Worm (Caenorhabditis elegans) whole organism, early embryonic: ENCODE results near the gene C41H7.9.
"Not testable (repeated sequence)": the region's sequence is repeated elsewhere in the genome, so short reads cannot be mapped to it uniquely, and the experiment has no call there.

Source experiments
- B0310.2 ChIP-seq: sonication (generic microtip); optimal IDR thresholded peaks from 2 replicates; lab custom pipeline; 2016; ENCODE audit warnings: mild to moderate bottlenecking, missing genetic modification characterization, missing compliant biosample characterization
- F13C5.2 ChIP-seq: sonication (generic microtip); optimal IDR thresholded peaks from 2 replicates; lab custom pipeline; 2017; ENCODE audit warnings: mild to moderate bottlenecking, missing genetic modification characterization, inconsistent platforms, missing compliant biosample characterization
- ama-1 ChIP-seq: fragments of 150-350 bp; optimal IDR thresholded peaks from 2 replicates; lab custom pipeline; 2014
- ceh-13 ChIP-seq: fragments of 200-800 bp; sonication (Bioruptor generic); optimal IDR thresholded peaks from 2 replicates; lab custom pipeline; 2018; ENCODE audit warnings: mild to moderate bottlenecking, missing genetic modification characterization, missing compliant biosample characterization
- flt-1 ChIP-seq: fragments of 200-800 bp; sonication (Bioruptor generic); IDR thresholded peaks from 2 replicates; pipeline ENCODE4 v1.3.6; 2022; ENCODE audit warnings: missing genetic modification characterization, missing compliant biosample characterization
- hmbx-1 ChIP-seq: sonication (generic microtip); optimal IDR thresholded peaks from 2 replicates; lab custom pipeline; 2016; ENCODE audit warnings: mild to moderate bottlenecking, missing genetic modification characterization, missing compliant biosample characterization
- pes-1 ChIP-seq: fragments of 200-800 bp; sonication (Bioruptor generic); IDR thresholded peaks from 2 replicates; pipeline ENCODE4 v1.3.6; 2022; ENCODE audit warnings: missing genetic modification reagents, missing genetic modification characterization, missing compliant biosample characterization
- tbx-11 ChIP-seq: fragments of 200-800 bp; sonication (Bioruptor generic); IDR thresholded peaks from 2 replicates; pipeline ENCODE4 v1.3.6; 2022; ENCODE audit warnings: missing genetic modification characterization, missing compliant biosample characterization

DNA sequence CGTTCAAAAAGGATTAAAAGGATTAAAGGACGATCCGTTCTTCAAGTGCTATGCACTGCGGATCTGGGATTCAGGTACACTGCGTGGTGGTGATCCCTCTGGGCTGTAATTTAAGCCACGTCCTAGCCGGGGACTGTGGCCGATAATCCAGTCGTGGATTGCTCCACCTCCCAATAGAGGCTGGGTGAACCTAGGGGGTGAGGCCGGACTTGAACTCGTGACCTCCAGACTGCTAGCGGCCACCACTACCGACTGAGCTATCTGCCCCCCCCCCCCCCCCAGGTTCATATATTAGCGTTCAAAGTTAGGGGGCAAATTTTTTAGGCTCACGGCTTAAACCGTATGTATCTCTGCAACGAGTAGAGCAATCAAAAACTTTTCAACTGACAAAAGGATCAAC lies 23.0 kb downstream of the C41H7.9 start:
- TF ChIP-seq hmbx-1; ceh-13 (GFP tag; lab: Kevin White, UChicago); B0310.2 (tag; lab: Kevin White, UChicago); tbx-11 (GFP tag; lab: Robert Waterston, UW); ama-1; flt-1 (GFP tag; lab: Robert Waterston, UW); F13C5.2; pes-1 (GFP tag; lab: Robert Waterston, UW): not testable (repeated sequence)
